Worm (Caenorhabditis elegans) whole organism, L2 larva: ENCODE measurements around the gene K09E2.1.
A peak's percentile ranks its signal among the peaks of the same experiment; 100 is the strongest.

Experiments
- C34F6.9 ChIP-seq: fragments of 150-350 bp; optimal IDR thresholded peaks from 2 replicates; lab custom pipeline; 2014; ENCODE audit warnings: missing biosample characterization, missing genetic modification characterization
- F13H6.1 ChIP-seq: sonication (generic microtip); optimal IDR thresholded peaks from 2 replicates; lab custom pipeline; 2016; ENCODE audit warnings: missing genetic modification characterization, missing compliant biosample characterization
- ZK546.5 ChIP-seq: sonication (generic microtip); optimal IDR thresholded peaks from 2 replicates; lab custom pipeline; 2017; ENCODE audit warnings: missing biosample characterization, missing genetic modification characterization
- aly-2 ChIP-seq: fragments of 150-350 bp; optimal IDR thresholded peaks from 2 replicates; lab custom pipeline; 2014; ENCODE audit warnings: missing biosample characterization, missing genetic modification characterization
- ceh-82 ChIP-seq: fragments of 150-350 bp; optimal IDR thresholded peaks from 2 replicates; lab custom pipeline; 2014; ENCODE audit warnings: missing biosample characterization, missing genetic modification characterization
- crh-2 ChIP-seq: sonication (generic microtip); optimal IDR thresholded peaks from 2 replicates; lab custom pipeline; 2017; ENCODE audit warnings: missing biosample characterization, missing genetic modification characterization
- elt-1 ChIP-seq: fragments of 150-350 bp; optimal IDR thresholded peaks from 2 replicates; lab custom pipeline; 2014; ENCODE audit warnings: missing biosample characterization, missing genetic modification characterization
- fos-1 ChIP-seq: fragments of 150-350 bp; optimal IDR thresholded peaks from 2 replicates; lab custom pipeline; 2014; ENCODE audit warnings: missing biosample characterization, missing genetic modification characterization
- gmeb-1 ChIP-seq: fragments of 150-350 bp; optimal IDR thresholded peaks from 2 replicates; lab custom pipeline; 2014; ENCODE audit warnings: missing biosample characterization, missing genetic modification characterization
- lin-13 ChIP-seq: fragments of 150-350 bp; optimal IDR thresholded peaks from 2 replicates; lab custom pipeline; 2014; ENCODE audit warnings: missing biosample characterization, missing genetic modification reagents, missing genetic modification characterization
- lin-39 ChIP-seq: fragments of 150-350 bp; optimal IDR thresholded peaks from 2 replicates; lab custom pipeline; 2014; ENCODE audit warnings: missing biosample characterization, missing genetic modification reagents, missing genetic modification characterization
- mdl-1 ChIP-seq, 2 experiments: fragments of 150-350 bp in 1 of 2; sonication (generic microtip) in 1 of 2; optimal IDR thresholded peaks; 2 replicates each; lab custom pipeline; 2017; ENCODE audit warnings: missing biosample characterization in 2 of 2, missing genetic modification characterization in 2 of 2
- nhr-129 ChIP-seq: fragments of 150-350 bp; optimal IDR thresholded peaks from 2 replicates; lab custom pipeline; 2014; ENCODE audit warnings: missing biosample characterization, missing genetic modification characterization
- nhr-21 ChIP-seq: fragments of 150-350 bp; optimal IDR thresholded peaks from 2 replicates; lab custom pipeline; 2014; ENCODE audit warnings: missing biosample characterization, missing genetic modification characterization
- nhr-23 ChIP-seq: fragments of 150-350 bp; optimal IDR thresholded peaks from 2 replicates; lab custom pipeline; 2014; ENCODE audit warnings: missing biosample characterization, missing genetic modification reagents, missing genetic modification characterization
- nhr-237 ChIP-seq: fragments of 150-350 bp; optimal IDR thresholded peaks from 2 replicates; lab custom pipeline; 2014; ENCODE audit warnings: missing biosample characterization, missing genetic modification characterization
- nhr-77 ChIP-seq: fragments of 150-350 bp; optimal IDR thresholded peaks from 2 replicates; lab custom pipeline; 2014; ENCODE audit warnings: missing biosample characterization, missing genetic modification characterization
- peb-1 ChIP-seq: fragments of 150-350 bp; optimal IDR thresholded peaks from 2 replicates; lab custom pipeline; 2014; ENCODE audit warnings: missing biosample characterization, missing genetic modification characterization
- sma-3 ChIP-seq: sonication (generic microtip); optimal IDR thresholded peaks from 2 replicates; lab custom pipeline; 2016; ENCODE audit warnings: missing genetic modification reagents, missing genetic modification characterization, missing compliant biosample characterization
- sma-9 ChIP-seq, 2 experiments: fragments of 150-350 bp in 1 of 2; sonication (generic microtip) in 1 of 2; optimal IDR thresholded peaks; 2 replicates each; lab custom pipeline; 2014 to 2016; ENCODE audit warnings: missing genetic modification characterization in 2 of 2, mild to moderate bottlenecking in 1 of 2, missing biosample characterization in 1 of 2, missing compliant biosample characterization in 1 of 2, missing genetic modification reagents in 1 of 2, moderate library complexity in 1 of 2
- snpc-4 ChIP-seq: fragments of 150-350 bp; optimal IDR thresholded peaks from 2 replicates; lab custom pipeline; 2014; ENCODE audit warnings: missing biosample characterization, missing genetic modification characterization
- unc-39 ChIP-seq: fragments of 150-350 bp; optimal IDR thresholded peaks from 2 replicates; lab custom pipeline; 2014; ENCODE audit warnings: missing biosample characterization, missing genetic modification characterization
- unc-55 ChIP-seq: fragments of 150-350 bp; sonication (generic microtip); optimal IDR thresholded peaks from 3 replicates; lab custom pipeline; 2014; ENCODE audit warnings: missing biosample characterization, missing genetic modification reagents, missing genetic modification characterization
- unc-62 ChIP-seq: fragments of 150-350 bp; optimal IDR thresholded peaks from 2 replicates; lab custom pipeline; 2014; ENCODE audit warnings: missing biosample characterization, missing genetic modification reagents, missing genetic modification characterization
- ztf-11 ChIP-seq: sonication (generic microtip); optimal IDR thresholded peaks from 2 replicates; lab custom pipeline; 2017; ENCODE audit warnings: missing biosample characterization, missing genetic modification characterization
- ztf-4 ChIP-seq: fragments of 150-350 bp; optimal IDR thresholded peaks from 2 replicates; lab custom pipeline; 2014; ENCODE audit warnings: missing biosample characterization, missing genetic modification characterization

K09E2.1 gene

ce11 chrX:8708053-8708452 lies 26.4 kb downstream of the K09E2.1 start, which contains the start of gene F53A9.3:
Gene F53A9.3, plus strand, starts transcription at chrX:8708353.
- TF ChIP-seq elt-1 (tag; lab: Kevin White, UChicago) = no peak

- TF ChIP-seq nhr-129 (tag; lab: Kevin White, UChicago) (peak; percentile 16), lin-13 (GFP tag; lab: Kevin White, UChicago) (no peak), fos-1 (tag; lab: Kevin White, UChicago) (peak; percentile 73)
Measured at ce11 chrX:8709424-8709823, 27.7 kb downstream of the K09E2.1 start, which contains the start of gene kreg-1. Gene kreg-1, plus strand, starts transcription at chrX:8709764.

ce11 chrX:8711141-8711645 lies 29.5 kb downstream of the K09E2.1 start, which contains the start of gene F53A9.1:
Gene F53A9.1, plus strand, starts transcription at chrX:8711595.
- peak; percentile 22 for TF ChIP-seq fos-1 (tag; lab: Kevin White, UChicago)
- TF ChIP-seq unc-55 = no peak

- TF ChIP-seq snpc-4 (tag; lab: Kevin White, UChicago) = no peak
- peak; percentile 23 for TF ChIP-seq F13H6.1 (tag; lab: Kevin White, UChicago)
- no peak for TF ChIP-seq lin-39 (tag; lab: Kevin White, UChicago)
- no peak for TF ChIP-seq unc-62 (GFP tag; lab: Kevin White, UChicago)
- no peak for TF ChIP-seq aly-2
- TF ChIP-seq mdl-1 (tag; optimal IDR thresholded peaks at IDR 0.05; lab: Kevin White, UChicago) = no peak
- TF ChIP-seq ZK546.5 (tag; lab: Kevin White, UChicago) = no peak
- TF ChIP-seq fos-1 (tag; lab: Kevin White, UChicago) = peak; percentile 81
- peak; percentile 51 for TF ChIP-seq sma-9 (GFP tag; optimal IDR thresholded peaks at IDR 0.05; lab: Kevin White, UChicago)
- no peak for TF ChIP-seq sma-9 (tag; optimal IDR thresholded peaks at IDR 0.05; lab: Kevin White, UChicago)
- peak; percentile 37 for TF ChIP-seq crh-2
Measured at ce11 chrX:8712662-8713061, 31.0 kb downstream of the K09E2.1 start.

ce11 chrX:8713754-8714295 lies 32.1 kb downstream of the K09E2.1 start, which contains the start of gene F53A9.6:
Gene F53A9.6, minus strand, starts transcription at chrX:8713804.
- peak; percentile 19 for TF ChIP-seq gmeb-1 (tag; lab: Kevin White, UChicago)
- TF ChIP-seq peb-1 (tag; lab: Kevin White, UChicago) = no peak
- no peak for TF ChIP-seq sma-3
- TF ChIP-seq sma-9 (GFP tag; optimal IDR thresholded peaks at IDR 0.05; lab: Kevin White, UChicago) = peak; percentile 39
- no peak for TF ChIP-seq sma-9 (tag; optimal IDR thresholded peaks at IDR 0.05; lab: Kevin White, UChicago)
- TF ChIP-seq ztf-4 (tag; lab: Kevin White, UChicago) = no peak
- TF ChIP-seq fos-1 (tag; lab: Kevin White, UChicago) = peak; percentile 63
- no peak for TF ChIP-seq ztf-11 (tag; lab: Kevin White, UChicago)

ce11 chrX:8714845-8715244 lies 33.1 kb downstream of the K09E2.1 start:
- TF ChIP-seq fos-1 (tag; lab: Kevin White, UChicago) (peak; percentile 36), peb-1 (tag; lab: Kevin White, UChicago) (no peak)

ce11 chrX:8716822-8717221 lies 35.1 kb downstream of the K09E2.1 start, which contains the start of gene F53A9.7:
Gene F53A9.7, minus strand, starts transcription at chrX:8716922.
- TF ChIP-seq ztf-11 (tag; lab: Kevin White, UChicago) (no peak), nhr-23 (tag; lab: Kevin White, UChicago) (no peak), nhr-129 (tag; lab: Kevin White, UChicago) (no peak), sma-9 (GFP tag; optimal IDR thresholded peaks at IDR 0.05; lab: Kevin White, UChicago) (no peak), sma-9 (tag; optimal IDR thresholded peaks at IDR 0.05; lab: Kevin White, UChicago) (no peak), ztf-4 (tag; lab: Kevin White, UChicago) (no peak), ceh-82 (tag; lab: Kevin White, UChicago) (no peak), F13H6.1 (tag; lab: Kevin White, UChicago) (no peak), ZK546.5 (tag; lab: Kevin White, UChicago) (no peak), C34F6.9 (tag; lab: Kevin White, UChicago) (no peak), nhr-237 (tag; lab: Kevin White, UChicago) (no peak), unc-39 (no peak), unc-62 (GFP tag; lab: Kevin White, UChicago) (no peak), nhr-21 (tag; lab: Kevin White, UChicago) (no peak), nhr-77 (tag; lab: Kevin White, UChicago) (no peak), elt-1 (tag; lab: Kevin White, UChicago) (no peak)
